Fruit fly (Drosophila melanogaster) whole organism, wandering third instar larva: Measurements from ENCODE around the gene RpL32.

Source experiments
- CG32264 ChIP-seq: fragments of 200-800 bp; sonication (Bioruptor generic); optimal IDR thresholded peaks from 2 replicates; lab custom pipeline; 2016; ENCODE audit warnings: missing biosample characterization, missing genetic modification characterization
- CrebA ChIP-seq: fragments of 200-800 bp; sonication (Bioruptor generic); optimal IDR thresholded peaks from 2 replicates; lab custom pipeline; 2016; ENCODE audit warnings: missing biosample characterization, mild to moderate bottlenecking, missing genetic modification characterization, borderline replicate concordance
- Dfd ChIP-seq: fragments of >200 bp; optimal IDR thresholded peaks from 2 replicates; lab custom pipeline; 2017; ENCODE audit warnings: missing biosample characterization, missing genetic modification characterization
- Dif ChIP-seq: fragments of 200-275, 200-300 bp; sonication (Bioruptor generic); optimal IDR thresholded peaks from 2 replicates; lab custom pipeline; 2018; ENCODE audit warnings: missing biosample characterization, missing genetic modification characterization; ENCODE audit not compliant: partially characterized antibody
- GATAd ChIP-seq: sonication (Bioruptor generic); optimal IDR thresholded peaks from 2 replicates; lab custom pipeline; 2016; ENCODE audit warnings: missing biosample characterization, missing genetic modification characterization
- HLH106 ChIP-seq: fragments of 200-800 bp; optimal IDR thresholded peaks from 3 replicates; lab custom pipeline; 2019; ENCODE audit warnings: missing biosample characterization, mild to moderate bottlenecking, missing genetic modification characterization, moderate library complexity
- Hr78 ChIP-seq: fragments of >200 bp; optimal IDR thresholded peaks from 2 replicates; lab custom pipeline; 2017; ENCODE audit warnings: missing biosample characterization, missing genetic modification characterization
- Hr83 ChIP-seq: fragments of 200-300 bp; sonication (Bioruptor generic); optimal IDR thresholded peaks from 2 replicates; lab custom pipeline; 2016; ENCODE audit warnings: missing biosample characterization, mild to moderate bottlenecking, missing genetic modification characterization, moderate library complexity; ENCODE audit not compliant: poor library complexity, severe bottlenecking
- Mio ChIP-seq: sonication (Bioruptor generic); optimal IDR thresholded peaks from 2 replicates; lab custom pipeline; 2016; ENCODE audit warnings: missing biosample characterization, missing genetic modification characterization
- Myc ChIP-seq: fragments of >200 bp; optimal IDR thresholded peaks from 2 replicates; lab custom pipeline; 2017
- N ChIP-seq: fragments of >200 bp; optimal IDR thresholded peaks from 2 replicates; lab custom pipeline; 2018; ENCODE audit warnings: missing biosample characterization, missing external identifiers, missing genetic modification characterization
- OdsH ChIP-seq: fragments of 200-800 bp; sonication (Bioruptor generic); optimal IDR thresholded peaks from 2 replicates; lab custom pipeline; 2016; ENCODE audit warnings: missing biosample characterization, mild to moderate bottlenecking, missing genetic modification characterization
- Sp1 ChIP-seq: fragments of 200-800 bp; sonication (Bioruptor generic); optimal IDR thresholded peaks from 3 replicates; lab custom pipeline; 2019; ENCODE audit warnings: missing biosample characterization, mild to moderate bottlenecking, missing genetic modification characterization, moderate library complexity
- br ChIP-seq: fragments of 200-800 bp; sonication (Bioruptor generic); optimal IDR thresholded peaks from 2 replicates; lab custom pipeline; 2016; ENCODE audit warnings: missing biosample characterization, missing genetic modification characterization
- brk ChIP-seq: fragments of 200-800 bp; sonication (Bioruptor generic); optimal IDR thresholded peaks from 2 replicates; lab custom pipeline; 2016; ENCODE audit warnings: missing biosample characterization, mild to moderate bottlenecking, missing genetic modification characterization
- dl ChIP-seq, 2 experiments: fragments of 175-275, 200-275 bp in 1 of 2; fragments of 200-275 bp in 1 of 2; sonication (Bioruptor generic); optimal IDR thresholded peaks; lab custom pipeline; 2018; ENCODE audit warnings: mild to moderate bottlenecking in 2 of 2, missing biosample characterization in 2 of 2, missing genetic modification characterization in 2 of 2, moderate library complexity in 2 of 2; ENCODE audit not compliant: partially characterized antibody in 2 of 2, insufficient read depth in 1 of 2
- dmrt93B ChIP-seq: fragments of 200-800 bp; sonication (Bioruptor generic); optimal IDR thresholded peaks from 2 replicates; lab custom pipeline; 2018; ENCODE audit warnings: missing biosample characterization, mild to moderate bottlenecking, missing genetic modification characterization
- dsf ChIP-seq: sonication (Bioruptor generic); optimal IDR thresholded peaks from 2 replicates; lab custom pipeline; 2016; ENCODE audit warnings: missing biosample characterization, missing genetic modification characterization, borderline replicate concordance
- ey ChIP-seq: fragments of 200-800 bp; sonication (Bioruptor generic); optimal IDR thresholded peaks from 2 replicates; lab custom pipeline; 2016; ENCODE audit warnings: missing biosample characterization, missing genetic modification characterization
- foxo ChIP-seq, 2 experiments: fragments of 200-800 bp; sonication (Bioruptor generic); optimal IDR thresholded peaks; 2 replicates in 1 of 2; 3 replicates in 1 of 2; lab custom pipeline; 2016 to 2017; ENCODE audit warnings: missing biosample characterization in 2 of 2, missing genetic modification characterization in 2 of 2
- fru ChIP-seq: fragments of 200-800 bp; sonication (Bioruptor generic); optimal IDR thresholded peaks from 3 replicates; lab custom pipeline; 2016; ENCODE audit warnings: missing biosample characterization, mild to moderate bottlenecking, missing genetic modification characterization
- h ChIP-seq: fragments of 200-800 bp; sonication (Bioruptor generic); optimal IDR thresholded peaks from 3 replicates; lab custom pipeline; 2016; ENCODE audit warnings: missing biosample characterization, mild to moderate bottlenecking, missing genetic modification characterization
- jim ChIP-seq: fragments of 175-275, 200-325 bp; sonication (Bioruptor generic); optimal IDR thresholded peaks from 2 replicates; lab custom pipeline; 2016; ENCODE audit warnings: missing biosample characterization, mild to moderate bottlenecking, missing genetic modification characterization
- lola ChIP-seq: fragments of >200 bp; optimal IDR thresholded peaks from 2 replicates; lab custom pipeline; 2017; ENCODE audit warnings: missing biosample characterization, missing genetic modification characterization
- psq ChIP-seq: fragments of 200-800 bp; sonication (Bioruptor generic); optimal IDR thresholded peaks from 3 replicates; lab custom pipeline; 2017; ENCODE audit warnings: missing biosample characterization, mild to moderate bottlenecking, missing genetic modification characterization, moderate library complexity
- rgr ChIP-seq: fragments of 200-800 bp; sonication (Bioruptor generic); optimal IDR thresholded peaks from 3 replicates; lab custom pipeline; 2016; ENCODE audit warnings: missing biosample characterization, mild to moderate bottlenecking, missing genetic modification characterization
- sage ChIP-seq: fragments of 200-800 bp; sonication (Bioruptor generic); optimal IDR thresholded peaks from 2 replicates; lab custom pipeline; 2016; ENCODE audit warnings: missing biosample characterization, mild to moderate bottlenecking, missing genetic modification characterization
- sv ChIP-seq: fragments of 200-800 bp; sonication (Bioruptor generic); optimal IDR thresholded peaks from 3 replicates; lab custom pipeline; 2016; ENCODE audit warnings: missing biosample characterization, missing genetic modification characterization
- tai ChIP-seq: sonication (Bioruptor generic); optimal IDR thresholded peaks from 2 replicates; lab custom pipeline; 2016; ENCODE audit warnings: missing biosample characterization, missing genetic modification characterization
- usp ChIP-seq: fragments of >200 bp; optimal IDR thresholded peaks from 2 replicates; lab custom pipeline; 2017; ENCODE audit warnings: missing biosample characterization, missing genetic modification characterization
- woc ChIP-seq: sonication (Bioruptor generic); optimal IDR thresholded peaks from 2 replicates; lab custom pipeline; 2016; ENCODE audit warnings: missing biosample characterization, mild to moderate bottlenecking, missing genetic modification characterization

Gene RpL32

DNA sequence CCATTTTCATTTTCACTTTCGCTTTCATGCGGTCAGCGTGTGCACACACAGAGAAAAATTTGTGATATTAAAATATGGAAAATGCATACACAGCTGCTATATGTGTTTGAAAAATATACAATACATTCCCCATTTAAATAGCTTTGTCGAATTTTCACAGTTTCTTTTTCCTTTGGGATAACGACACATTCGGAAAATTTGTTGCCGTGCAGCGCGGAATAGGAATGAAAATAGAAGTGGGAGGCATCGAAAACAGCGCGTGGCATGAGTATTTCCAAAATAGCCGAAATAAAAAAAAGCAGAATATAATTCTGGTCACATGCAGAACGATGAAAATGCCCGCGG, 46.7 kb upstream of the RpL32 start:
- TF ChIP-seq CG32264 (GFP tag; lab: Kevin White, UChicago): no peak
- TF ChIP-seq ey (GFP tag; lab: Kevin White, UChicago): peak; percentile 41
- peak; percentile 8 for TF ChIP-seq brk (GFP tag; lab: Kevin White, UChicago)
- TF ChIP-seq rgr (GFP tag; lab: Kevin White, UChicago): peak; percentile 61
- peak; percentile 41 for TF ChIP-seq HLH106 (tag; lab: Kevin White, UChicago)
- TF ChIP-seq Sp1: peak; percentile 2
- TF ChIP-seq foxo (GFP tag; optimal IDR thresholded peaks at IDR 0.05; lab: Kevin White, UChicago): peak in 1 of 2 experiments; percentile 61
- peak; percentile 60 for TF ChIP-seq sv
- peak; percentile 42 for TF ChIP-seq br (GFP tag; lab: Kevin White, UChicago)
- no peak for TF ChIP-seq dl (GFP tag; optimal IDR thresholded peaks at IDR 0.05; lab: Kevin White, UChicago; ENCODE audit: insufficient read depth in 1 of 2, partially characterized antibody in 2 of 2)
- TF ChIP-seq CrebA (GFP tag; lab: Kevin White, UChicago): no peak
- TF ChIP-seq fru (GFP tag; lab: Kevin White, UChicago): peak; percentile 45
- TF ChIP-seq psq (GFP tag; lab: Kevin White, UChicago): peak; percentile 21
- TF ChIP-seq OdsH (GFP tag; lab: Kevin White, UChicago): peak; percentile 34
- peak; percentile 77 for TF ChIP-seq h (GFP tag; lab: Kevin White, UChicago)
- TF ChIP-seq Dfd (GFP tag; lab: Kevin White, UChicago): no peak
- TF ChIP-seq dmrt93B (GFP tag; lab: Kevin White, UChicago): peak; percentile 8
- peak; percentile 51 for TF ChIP-seq tai

DNA sequence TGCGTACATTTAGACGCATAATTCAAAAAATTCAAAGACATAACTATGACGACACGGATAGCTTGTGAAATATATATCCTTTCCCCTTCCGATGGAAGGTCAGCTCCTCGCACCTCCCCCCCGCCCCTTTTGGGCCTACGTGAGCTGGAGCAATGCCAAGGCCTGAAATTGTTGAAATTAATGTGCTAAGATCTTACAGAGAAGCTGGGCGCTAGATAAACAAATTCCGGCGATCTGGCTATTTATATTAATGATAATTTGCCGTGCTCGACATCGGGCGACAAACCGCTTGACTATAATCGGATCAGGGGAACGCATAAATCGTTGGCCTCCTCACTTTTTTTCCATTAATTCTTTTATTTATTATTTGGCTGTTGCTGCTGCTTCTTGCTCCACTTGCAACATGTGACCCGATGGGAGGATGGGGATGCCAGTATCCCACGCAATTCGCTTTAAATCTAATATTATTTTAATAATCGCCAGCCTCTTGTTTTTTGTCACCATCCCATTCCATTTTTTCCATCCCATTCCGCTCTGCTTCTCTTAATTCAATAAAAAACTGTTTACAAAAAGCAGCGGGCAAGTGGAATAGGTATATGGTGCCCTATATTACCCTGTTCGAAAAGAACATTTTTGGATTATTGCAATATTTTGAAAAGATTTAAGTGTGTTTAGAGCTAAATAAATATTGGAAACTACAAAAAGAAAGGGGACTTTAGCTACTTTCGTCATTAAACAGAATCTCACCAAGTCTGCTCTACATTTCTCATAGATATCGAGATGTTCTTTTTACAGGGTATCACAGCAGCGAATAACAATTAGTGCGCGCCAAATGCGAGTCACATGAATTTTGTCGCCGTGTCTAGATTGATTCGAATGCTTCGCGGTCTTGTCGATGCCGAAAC, 46.1 kb upstream of the RpL32 start:
- TF ChIP-seq sage (GFP tag; lab: Kevin White, UChicago) (no peak), Mio (no peak), Myc (lab: Kevin White, UChicago) (no peak), Hr78 (no peak), woc (GFP tag; lab: Kevin White, UChicago) (no peak), CrebA (GFP tag; lab: Kevin White, UChicago) (no peak), foxo (GFP tag; optimal IDR thresholded peaks at IDR 0.05; lab: Kevin White, UChicago) (no peak), tai (no peak), Hr83 (GFP tag; lab: Kevin White, UChicago) (no peak), psq (GFP tag; lab: Kevin White, UChicago) (no peak), Dfd (GFP tag; lab: Kevin White, UChicago) (no peak), dl (GFP tag; optimal IDR thresholded peaks at IDR 0.05; lab: Kevin White, UChicago; ENCODE audit: insufficient read depth in 1 of 2, partially characterized antibody in 2 of 2) (no peak), dmrt93B (GFP tag; lab: Kevin White, UChicago) (no peak), usp (GFP tag; lab: Kevin White, UChicago) (no peak), GATAd (no peak)

DNA sequence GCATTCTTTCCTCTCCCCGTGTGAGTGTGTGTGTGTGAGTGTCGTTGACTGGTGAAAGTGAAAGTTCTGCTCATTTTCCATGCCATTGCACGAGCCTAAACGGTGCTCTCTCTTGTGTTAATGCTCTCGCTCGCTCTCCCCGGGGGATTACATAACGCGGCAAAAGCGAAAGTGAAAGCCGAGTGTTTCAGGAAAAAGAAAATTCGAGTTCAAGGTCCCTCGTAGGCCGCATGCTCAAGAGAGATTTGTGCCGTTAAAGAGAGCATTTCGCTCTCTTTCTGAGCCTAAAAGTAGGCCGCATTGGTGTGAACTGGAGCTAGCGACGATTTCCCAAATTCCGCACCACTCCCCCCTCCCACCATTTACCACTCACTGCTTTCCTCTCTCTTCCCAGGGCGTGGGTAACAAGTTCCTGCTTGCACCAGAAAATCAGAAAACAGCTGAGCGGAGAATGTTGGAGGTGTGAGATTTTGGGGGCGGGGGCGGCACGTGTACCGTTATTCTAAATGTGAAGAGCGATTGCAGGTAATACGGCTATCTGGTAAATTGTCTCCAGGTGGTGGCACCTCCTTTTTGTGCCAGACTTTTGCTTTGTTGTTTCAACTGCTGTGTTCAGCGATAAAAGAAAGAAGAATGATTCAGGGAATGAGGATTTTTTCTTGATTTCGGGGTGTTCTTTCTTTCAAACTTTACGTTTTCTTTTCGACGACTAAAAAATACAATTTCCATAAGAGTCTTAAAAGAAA, 44.5 kb upstream of the RpL32 start:
- TF ChIP-seq GATAd (no peak), fru (GFP tag; lab: Kevin White, UChicago) (no peak), N (GFP tag; lab: Kevin White, UChicago) (no peak), Dfd (GFP tag; lab: Kevin White, UChicago) (no peak), foxo (GFP tag; optimal IDR thresholded peaks at IDR 0.05; lab: Kevin White, UChicago) (no peak), lola (GFP tag; lab: Kevin White, UChicago) (no peak), Dif (GFP tag; lab: Kevin White, UChicago) (no peak), jim (GFP tag; lab: Kevin White, UChicago) (no peak), dsf (GFP tag; lab: Kevin White, UChicago) (no peak)
